Fruit fly (Drosophila melanogaster) whole organism, embryonic: Measurements from ENCODE around the gene aop.

ENCODE experiments used
- ATbp ChIP-seq: fragments of 200-800 bp; sonication (Bioruptor generic); optimal IDR thresholded peaks from 2 replicates; lab custom pipeline; 2017; ENCODE audit warnings: missing biosample characterization, mild to moderate bottlenecking, missing genetic modification characterization, missing genetic modification reagents
- Abd-B ChIP-seq: fragments of 200-800 bp; sonication (Bioruptor generic); optimal IDR thresholded peaks from 2 replicates; lab custom pipeline; 2018; ENCODE audit warnings: missing biosample characterization, mild to moderate bottlenecking, missing genetic modification characterization, moderate library complexity
- Atf-2 ChIP-seq: fragments of 200-800 bp; sonication (Bioruptor generic); optimal IDR thresholded peaks from 2 replicates; lab custom pipeline; 2016; ENCODE audit warnings: missing biosample characterization, missing genetic modification characterization
- Atf3 ChIP-seq: fragments of 200-800 bp; sonication (Bioruptor generic); optimal IDR thresholded peaks from 3 replicates; lab custom pipeline; 2016; ENCODE audit warnings: missing biosample characterization, missing genetic modification characterization
- B-H2 ChIP-seq: fragments of 200-800 bp; sonication (Bioruptor generic); optimal IDR thresholded peaks from 2 replicates; lab custom pipeline; 2018; ENCODE audit warnings: missing biosample characterization, mild to moderate bottlenecking, missing genetic modification characterization
- BtbVII ChIP-seq: fragments of 200-800 bp; sonication (Bioruptor generic); optimal IDR thresholded peaks from 3 replicates; lab custom pipeline; 2017; ENCODE audit warnings: missing biosample characterization, mild to moderate bottlenecking, missing genetic modification characterization
- CG10209 ChIP-seq: fragments of 200-800 bp; sonication (Bioruptor generic); optimal IDR thresholded peaks from 3 replicates; lab custom pipeline; 2017; ENCODE audit warnings: missing biosample characterization, mild to moderate bottlenecking, missing genetic modification characterization, missing genetic modification reagents
- CG12219 ChIP-seq: fragments of 200-800 bp; sonication (Bioruptor generic); optimal IDR thresholded peaks from 3 replicates; lab custom pipeline; 2018; ENCODE audit warnings: missing biosample characterization, mild to moderate bottlenecking, missing genetic modification characterization
- CG13287 ChIP-seq: fragments of 200-800 bp; sonication (Bioruptor generic); IDR thresholded peaks from 2 replicates; pipeline ENCODE4 v1.3.6; 2022; ENCODE audit warnings: missing biosample characterization, missing genetic modification characterization; ENCODE audit not compliant: partially characterized antibody
- CG14965 ChIP-seq: fragments of 200-800 bp; sonication (Bioruptor generic); optimal IDR thresholded peaks from 2 replicates; lab custom pipeline; 2016; ENCODE audit warnings: missing biosample characterization, missing genetic modification characterization, borderline replicate concordance
- CG15696 ChIP-seq: fragments of 200-800 bp; sonication (Bioruptor generic); optimal IDR thresholded peaks from 2 replicates; lab custom pipeline; 2019; ENCODE audit warnings: missing biosample characterization, mild to moderate bottlenecking, missing genetic modification characterization, moderate library complexity
- CG16863 ChIP-seq: fragments of 200-800 bp; sonication (Bioruptor generic); optimal IDR thresholded peaks from 3 replicates; lab custom pipeline; 2016; ENCODE audit warnings: missing biosample characterization, missing genetic modification characterization
- CG17186 ChIP-seq: fragments of 200-800 bp; sonication (Bioruptor generic); optimal IDR thresholded peaks from 3 replicates; lab custom pipeline; 2017; ENCODE audit warnings: missing biosample characterization, missing genetic modification reagents, missing genetic modification characterization
- CG17359 ChIP-seq: fragments of 200-800 bp; sonication (Bioruptor generic); optimal IDR thresholded peaks from 3 replicates; lab custom pipeline; 2018; ENCODE audit warnings: missing biosample characterization, mild to moderate bottlenecking, missing genetic modification characterization, moderate library complexity
- CG17361 ChIP-seq: fragments of 200-800 bp; sonication (Bioruptor generic); IDR thresholded peaks from 3 replicates; pipeline ENCODE4 v1.3.6; 2022; ENCODE audit warnings: missing biosample characterization, missing genetic modification characterization
- CG30020 ChIP-seq: fragments of 200-800 bp; optimal IDR thresholded peaks from 2 replicates; lab custom pipeline; 2019; ENCODE audit warnings: missing biosample characterization, mild to moderate bottlenecking, missing genetic modification characterization, moderate library complexity
- CG31224 ChIP-seq: fragments of 200-800 bp; sonication (Bioruptor generic); IDR thresholded peaks from 2 replicates; pipeline ENCODE4 v1.3.6; 2022; ENCODE audit warnings: missing biosample characterization, missing genetic modification characterization
- CG4328 ChIP-seq: fragments of 200-800 bp; sonication (Bioruptor generic); optimal IDR thresholded peaks from 3 replicates; lab custom pipeline; 2017; ENCODE audit warnings: missing biosample characterization, missing genetic modification reagents, missing genetic modification characterization
- CG7987 ChIP-seq: fragments of 200-800 bp; sonication (Bioruptor generic); optimal IDR thresholded peaks from 2 replicates; lab custom pipeline; 2018; ENCODE audit warnings: missing biosample characterization, mild to moderate bottlenecking, missing genetic modification characterization, moderate library complexity
- CG8388 ChIP-seq: fragments of 200-800 bp; sonication (Bioruptor generic); optimal IDR thresholded peaks from 2 replicates; lab custom pipeline; 2019; ENCODE audit warnings: missing biosample characterization, mild to moderate bottlenecking, missing genetic modification characterization, moderate library complexity
- CG9215 ChIP-seq: fragments of 200-800 bp; sonication (Bioruptor generic); IDR thresholded peaks from 2 replicates; pipeline ENCODE4 v1.3.6; 2022; ENCODE audit warnings: missing biosample characterization, missing genetic modification characterization
- CG9727 ChIP-seq: fragments of 200-800 bp; sonication (Bioruptor generic); optimal IDR thresholded peaks from 3 replicates; lab custom pipeline; 2017; ENCODE audit warnings: missing biosample characterization, mild to moderate bottlenecking, missing genetic modification characterization
- Camta ChIP-seq: fragments of 200-800 bp; sonication (Bioruptor generic); optimal IDR thresholded peaks from 2 replicates; lab custom pipeline; 2016; ENCODE audit warnings: missing biosample characterization, missing genetic modification characterization
- Hand ChIP-seq: fragments of 200-800 bp; sonication (Bioruptor generic); optimal IDR thresholded peaks from 2 replicates; lab custom pipeline; 2017; ENCODE audit warnings: mild to moderate bottlenecking, missing biosample characterization, missing genetic modification reagents, missing genetic modification characterization
- Hr78 ChIP-seq, 2 experiments: fragments of 200-800 bp in 1 of 2; fragments of >200 bp in 1 of 2; sonication (Bioruptor generic) in 1 of 2; optimal IDR thresholded peaks; 2 replicates each; lab custom pipeline; 2017 to 2019; ENCODE audit warnings: missing biosample characterization in 2 of 2, missing genetic modification characterization in 2 of 2, mild to moderate bottlenecking in 1 of 2, moderate library complexity in 1 of 2
- Lim3 ChIP-seq: fragments of 200-800 bp; sonication (Bioruptor generic); IDR thresholded peaks from 2 replicates; pipeline ENCODE4 v1.3.6; 2022; ENCODE audit warnings: missing biosample characterization, missing genetic modification characterization
- MBD-R2 ChIP-seq: fragments of 200-800 bp; sonication (Bioruptor generic); IDR thresholded peaks from 2 replicates; pipeline ENCODE4 v1.3.6; 2022; ENCODE audit warnings: missing biosample characterization, missing genetic modification characterization
- NC2β ChIP-seq: fragments of 200-800 bp; sonication (Bioruptor generic); optimal IDR thresholded peaks from 2 replicates; lab custom pipeline; 2016; ENCODE audit warnings: missing biosample characterization, missing genetic modification characterization
- NFAT ChIP-seq: fragments of 200-800 bp; sonication (Bioruptor generic); IDR thresholded peaks from 2 replicates; pipeline ENCODE4 v1.3.6; 2022; ENCODE audit warnings: missing biosample characterization, missing genetic modification characterization
- Oli ChIP-seq: fragments of 200-800 bp; sonication (Bioruptor generic); optimal IDR thresholded peaks from 2 replicates; lab custom pipeline; 2018; ENCODE audit warnings: missing biosample characterization, mild to moderate bottlenecking, missing genetic modification characterization, moderate library complexity
- Poxn ChIP-seq: fragments of 200-800 bp; sonication (Bioruptor generic); IDR thresholded peaks from 2 replicates; pipeline ENCODE4 v1.3.6; 2022; ENCODE audit warnings: missing biosample characterization, missing genetic modification characterization
- Rx ChIP-seq: fragments of 200-800 bp; sonication (Bioruptor generic); IDR thresholded peaks from 2 replicates; pipeline ENCODE4 v1.3.6; 2022; ENCODE audit warnings: missing biosample characterization, missing genetic modification characterization
- Xrp1 ChIP-seq: fragments of 200-800 bp; sonication (Bioruptor generic); IDR thresholded peaks from 2 replicates; pipeline ENCODE4 v1.3.6; 2022; ENCODE audit warnings: missing biosample characterization, missing genetic modification characterization
- bigmax ChIP-seq: fragments of 200-800 bp; sonication (Bioruptor generic); optimal IDR thresholded peaks from 2 replicates; lab custom pipeline; 2018; ENCODE audit warnings: missing biosample characterization, mild to moderate bottlenecking, missing genetic modification characterization
- corto ChIP-seq: fragments of 200-800 bp; sonication (Bioruptor generic); optimal IDR thresholded peaks from 2 replicates; lab custom pipeline; 2016; ENCODE audit warnings: missing biosample characterization, mild to moderate bottlenecking, missing genetic modification characterization, moderate library complexity
- danr ChIP-seq: fragments of 200-800 bp; sonication (Bioruptor generic); IDR thresholded peaks from 2 replicates; pipeline ENCODE4 v1.3.6; 2022; ENCODE audit warnings: missing biosample characterization, missing genetic modification characterization
- eyg ChIP-seq: fragments of 200-800 bp; sonication (Bioruptor generic); optimal IDR thresholded peaks from 3 replicates; lab custom pipeline; 2016; ENCODE audit warnings: missing biosample characterization, missing genetic modification characterization
- grn ChIP-seq: fragments of 200-800 bp; sonication (Bioruptor generic); optimal IDR thresholded peaks from 3 replicates; lab custom pipeline; 2017; ENCODE audit warnings: missing biosample characterization, missing genetic modification characterization
- ind ChIP-seq: fragments of 200-800 bp; sonication (Bioruptor generic); optimal IDR thresholded peaks from 3 replicates; lab custom pipeline; 2016; ENCODE audit warnings: missing biosample characterization, missing genetic modification characterization
- nerfin-1 ChIP-seq: fragments of 200-800 bp; sonication (Bioruptor generic); optimal IDR thresholded peaks from 3 replicates; lab custom pipeline; 2019; ENCODE audit warnings: missing biosample characterization, mild to moderate bottlenecking, missing genetic modification characterization, moderate library complexity
- onecut ChIP-seq: fragments of 200-800 bp; sonication (Bioruptor generic); IDR thresholded peaks from 2 replicates; pipeline ENCODE4 v1.3.6; 2022; ENCODE audit warnings: missing biosample characterization, missing genetic modification characterization
- p53 ChIP-seq: fragments of 200-800 bp; sonication (Bioruptor generic); optimal IDR thresholded peaks from 2 replicates; lab custom pipeline; 2016; ENCODE audit warnings: missing biosample characterization, missing genetic modification characterization
- phol ChIP-seq: fragments of 200-800 bp; sonication (Bioruptor generic); optimal IDR thresholded peaks from 3 replicates; lab custom pipeline; 2018; ENCODE audit warnings: missing biosample characterization, mild to moderate bottlenecking, missing genetic modification characterization, moderate library complexity
- ro ChIP-seq: fragments of 200-800 bp; sonication (Bioruptor generic); IDR thresholded peaks from 2 replicates; pipeline ENCODE4 v1.3.6; 2022; ENCODE audit warnings: missing biosample characterization, missing genetic modification characterization
- salm ChIP-seq: fragments of 200-800 bp; sonication (Bioruptor generic); optimal IDR thresholded peaks from 2 replicates; lab custom pipeline; 2018; ENCODE audit warnings: missing biosample characterization, mild to moderate bottlenecking, missing genetic modification characterization
- unc-4 ChIP-seq: fragments of 200-800 bp; sonication (Bioruptor generic); IDR thresholded peaks from 2 replicates; pipeline ENCODE4 v1.3.6; 2022; ENCODE audit warnings: missing biosample characterization, missing genetic modification characterization; ENCODE audit not compliant: partially characterized antibody
- unpg ChIP-seq: fragments of 200-800 bp; sonication (Bioruptor generic); optimal IDR thresholded peaks from 3 replicates; lab custom pipeline; 2018; ENCODE audit warnings: missing biosample characterization, mild to moderate bottlenecking, missing genetic modification characterization, moderate library complexity
- vvl ChIP-seq: fragments of 200-800 bp; sonication (Bioruptor generic); IDR thresholded peaks from 2 replicates; pipeline ENCODE4 v1.3.6; 2022; ENCODE audit warnings: missing biosample characterization, missing genetic modification characterization

The aop gene

DNA sequence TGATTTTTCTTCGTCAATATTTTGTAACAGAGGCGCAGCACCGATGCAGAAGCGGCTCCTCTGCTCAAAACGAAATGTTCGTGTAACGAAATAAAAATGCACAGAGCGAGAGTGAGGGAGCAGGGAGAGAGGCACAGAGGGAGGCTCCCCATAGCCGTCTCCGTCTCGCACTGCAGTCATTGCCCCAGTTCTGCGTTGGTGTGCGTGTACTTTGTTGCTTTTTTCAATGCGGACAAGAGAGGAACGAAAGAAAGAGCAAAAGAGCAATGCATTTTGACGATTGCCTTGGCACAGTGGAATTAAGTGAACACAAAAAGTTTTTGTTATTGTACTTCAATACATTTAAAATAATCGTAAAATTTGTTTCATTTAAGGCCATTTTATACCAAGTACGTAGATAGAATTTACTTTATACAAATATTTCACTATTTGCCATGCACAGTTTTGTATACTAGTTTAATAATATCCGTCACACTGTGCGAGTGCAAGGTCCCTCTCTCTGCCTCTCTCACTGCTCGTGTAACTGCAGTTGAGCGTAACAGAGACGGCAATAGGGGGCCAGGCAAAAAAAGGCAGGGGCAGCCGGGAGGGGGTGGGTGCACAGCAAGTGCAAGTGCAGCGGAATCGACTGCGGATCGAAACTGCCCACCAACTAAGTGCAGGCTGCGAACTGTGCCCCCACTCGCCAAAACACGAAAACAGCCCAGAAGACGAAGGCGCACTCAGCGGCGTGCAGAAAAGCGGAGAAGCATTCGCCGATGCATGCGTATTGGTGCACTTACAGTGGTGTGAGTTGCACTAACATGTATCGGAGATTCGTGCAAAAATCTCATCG lies 23.7 kb upstream of the aop start (continued):
- TF ChIP-seq onecut (GFP tag; lab: Robert Waterston, UW): peak; percentile 97
- TF ChIP-seq CG17361 (GFP tag; lab: Robert Waterston, UW): peak; percentile 99
- peak; percentile 99 for TF ChIP-seq ATbp
- peak; percentile 93 for TF ChIP-seq CG31224
- TF ChIP-seq salm (tag; lab: Kevin White, UChicago): peak; percentile 99
- peak; percentile 99 for TF ChIP-seq ro (GFP tag; lab: Robert Waterston, UW)
- TF ChIP-seq p53 (GFP tag; lab: Kevin White, UChicago): peak; percentile 91
- peak; percentile 100 for TF ChIP-seq CG9727 (GFP tag; lab: Kevin White, UChicago)
- TF ChIP-seq CG16863: peak; percentile 99
- TF ChIP-seq vvl (GFP tag; lab: Robert Waterston, UW): peak; percentile 100
- TF ChIP-seq CG9215: peak; percentile 84
- no peak for TF ChIP-seq CG13287 (GFP tag; lab: Robert Waterston, UW)
- peak; percentile 57 for TF ChIP-seq bigmax (GFP tag; lab: Kevin White, UChicago)
- peak; percentile 89 for TF ChIP-seq grn (GFP tag; lab: Kevin White, UChicago)
- peak; percentile 98 for TF ChIP-seq Lim3
- peak; percentile 100 for TF ChIP-seq CG8388
- peak; percentile 98 for TF ChIP-seq nerfin-1 (tag; lab: Kevin White, UChicago)
- peak; percentile 99 for TF ChIP-seq Camta (GFP tag; lab: Kevin White, UChicago)
- TF ChIP-seq CG15696 (tag; lab: Kevin White, UChicago): peak; percentile 99
- TF ChIP-seq CG7987: peak; percentile 79
- peak; percentile 99 for TF ChIP-seq unpg
- peak; percentile 98 for TF ChIP-seq Atf-2
- TF ChIP-seq BtbVII: peak; percentile 93
- peak; percentile 99 for TF ChIP-seq NC2β (GFP tag; lab: Kevin White, UChicago)
- TF ChIP-seq Poxn: no peak
- peak; percentile 96 for TF ChIP-seq danr (GFP tag; lab: Robert Waterston, UW)
- TF ChIP-seq CG30020 (tag; lab: Kevin White, UChicago): peak; percentile 91
- peak; percentile 98 for TF ChIP-seq Rx (GFP tag; lab: Robert Waterston, UW)
- TF ChIP-seq NFAT (GFP tag; lab: Robert Waterston, UW): peak; percentile 80
- TF ChIP-seq Hand: peak; percentile 77
- TF ChIP-seq MBD-R2 (GFP tag; lab: Robert Waterston, UW): peak; percentile 81
- TF ChIP-seq B-H2 (GFP tag; lab: Kevin White, UChicago): no peak
- TF ChIP-seq Hr78 (GFP tag; optimal IDR thresholded peaks at IDR 0.05; lab: Kevin White, UChicago): peak in 1 of 2 experiments; percentile 97
- TF ChIP-seq Oli (tag; lab: Kevin White, UChicago): peak; percentile 99
- TF ChIP-seq ind (GFP tag; lab: Kevin White, UChicago): peak; percentile 97
- TF ChIP-seq CG14965 (GFP tag; lab: Kevin White, UChicago): peak; percentile 85
- peak; percentile 100 for TF ChIP-seq Xrp1 (GFP tag; lab: Robert Waterston, UW)
- peak; percentile 99 for TF ChIP-seq corto
- peak; percentile 97 for TF ChIP-seq Abd-B (GFP tag; lab: Kevin White, UChicago)
- peak; percentile 100 for TF ChIP-seq CG17359 (tag; lab: Kevin White, UChicago)
- peak; percentile 89 for TF ChIP-seq CG4328 (GFP tag; lab: Kevin White, UChicago)
- TF ChIP-seq unc-4 (GFP tag; lab: Robert Waterston, UW): no peak
- TF ChIP-seq Atf3 (GFP tag; lab: Kevin White, UChicago): peak; percentile 98
- TF ChIP-seq CG17186 (GFP tag; lab: Kevin White, UChicago): peak; percentile 97
- peak; percentile 92 for TF ChIP-seq eyg
- TF ChIP-seq phol: peak; percentile 99
- TF ChIP-seq CG12219 (GFP tag; lab: Kevin White, UChicago): peak; percentile 99
- TF ChIP-seq CG10209 (GFP tag; lab: Kevin White, UChicago): peak; percentile 98
